Fruit fly (Drosophila melanogaster): Measurements from ENCODE around the gene Or10a.
A peak's percentile ranks its signal among the peaks of the same experiment; 100 is the strongest.

Or10a gene

dm6 chrX:11379747-11380146 is 37.5 kb downstream of the Or10a start (continued):
- TF ChIP-seq CG7839 (tag; optimal IDR thresholded peaks at IDR 0.05) (peak; percentile 34), phol (tag; optimal IDR thresholded peaks at IDR 0.05) (peak; percentile 32), Ssrp (tag; optimal IDR thresholded peaks at IDR 0.05) (peak; percentile 3), lab (GFP tag; optimal IDR thresholded peaks at IDR 0.05) (peak; percentile 5), gro (GFP tag; optimal IDR thresholded peaks at IDR 0.05) (no peak), bcd (GFP tag; optimal IDR thresholded peaks at IDR 0.05) (no peak), ind (GFP tag; optimal IDR thresholded peaks at IDR 0.05) (peak; percentile 16), insv (GFP tag; optimal IDR thresholded peaks at IDR 0.05) (no peak), bsh (GFP tag; optimal IDR thresholded peaks at IDR 0.05) (peak in 1 of 2 experiments; percentile 13), Blimp-1 (GFP tag; optimal IDR thresholded peaks at IDR 0.05) (peak; percentile 2), zen2 (GFP tag; IDR thresholded peaks at IDR 0.05; ENCODE audit: partially characterized antibody) (no peak), slbo (GFP tag; IDR thresholded peaks at IDR 0.05) (0 out of 2 replicates have a peak, but pooled peaks have one; percentile 12), CG11504 (tag; optimal IDR thresholded peaks at IDR 0.05) (peak; percentile 31), Jarid2 (GFP tag; optimal IDR thresholded peaks at IDR 0.05) (no peak), caup (GFP tag; optimal IDR thresholded peaks at IDR 0.05; ENCODE audit: severe bottlenecking) (no peak), sens (GFP tag) (peak; percentile 75), fd96Cb (tag; optimal IDR thresholded peaks at IDR 0.05) (peak; percentile 14), CG8924 (tag; optimal IDR thresholded peaks at IDR 0.05) (no peak), dpn (GFP tag; optimal IDR thresholded peaks at IDR 0.05) (peak in 1 of 2 experiments; percentile 6), gt (GFP tag; IDR thresholded peaks at IDR 0.05) (no peak), Sox102F (GFP tag; optimal IDR thresholded peaks at IDR 0.05) (peak; percentile 44), Hr51 (GFP tag; optimal IDR thresholded peaks at IDR 0.05) (peak in 1 of 2 experiments; percentile 16), jumu (GFP tag; optimal IDR thresholded peaks at IDR 0.05) (no peak), lmd (GFP tag; IDR thresholded peaks at IDR 0.05) (0 out of 2 replicates have a peak, but pooled peaks have one; percentile 17), CG13424 (tag; optimal IDR thresholded peaks at IDR 0.05) (peak; percentile 33), CG2678 (tag; optimal IDR thresholded peaks at IDR 0.05) (peak; percentile 34)

dm6 chrX:11379139-11379538 is 38.1 kb downstream of the Or10a start:
- TF ChIP-seq PHDP (tag; optimal IDR thresholded peaks at IDR 0.05) (peak; percentile 57), run (tag; optimal IDR thresholded peaks at IDR 0.05) (no peak), org-1 (GFP tag; optimal IDR thresholded peaks at IDR 0.05) (peak; percentile 25), Atf-2 (GFP tag; optimal IDR thresholded peaks at IDR 0.05) (no peak), CG16863 (GFP tag; optimal IDR thresholded peaks at IDR 0.05) (no peak), psq (GFP tag; optimal IDR thresholded peaks at IDR 0.05) (no peak), CG3995 (GFP tag; optimal IDR thresholded peaks at IDR 0.05) (no peak), sna (GFP tag; IDR thresholded peaks at IDR 0.05; ENCODE audit: partially characterized antibody) (no peak), CG4854 (GFP tag; optimal IDR thresholded peaks at IDR 0.05) (no peak), otp (GFP tag; IDR thresholded peaks at IDR 0.05) (no peak), CG2129 (GFP tag; IDR thresholded peaks at IDR 0.05; ENCODE audit: partially characterized antibody) (no peak), odd (GFP tag; optimal IDR thresholded peaks at IDR 0.05) (no peak), CG12219 (GFP tag; optimal IDR thresholded peaks at IDR 0.05) (peak; percentile 19), Dip2 (GFP tag; IDR thresholded peaks at IDR 0.05) (no peak), mld (GFP tag; IDR thresholded peaks at IDR 0.05; ENCODE audit: partially characterized antibody) (no peak), Dek (tag; optimal IDR thresholded peaks at IDR 0.05) (peak; percentile 7), pfk (GFP tag; optimal IDR thresholded peaks at IDR 0.05) (no peak), lilli (GFP tag; optimal IDR thresholded peaks at IDR 0.05) (peak; percentile 36), ab (GFP tag; optimal IDR thresholded peaks at IDR 0.05) (no peak), Poxn (GFP tag; IDR thresholded peaks at IDR 0.05) (no peak), crp (GFP tag; optimal IDR thresholded peaks at IDR 0.05) (no peak), trem (tag; optimal IDR thresholded peaks at IDR 0.05) (no peak), CG4820 (GFP tag; optimal IDR thresholded peaks at IDR 0.05) (no peak), eve (GFP tag; optimal IDR thresholded peaks at IDR 0.05) (no peak), Dref (GFP tag; IDR thresholded peaks at IDR 0.05) (no peak)
